Worm (Caenorhabditis elegans) whole organism, L3 larva: ENCODE results near the gene cng-2.

Source experiments
- ama-1 ChIP-seq: fragments of 150-350 bp; optimal IDR thresholded peaks from 2 replicates; lab custom pipeline; 2018
- egl-5 ChIP-seq: fragments of 150-350 bp; optimal IDR thresholded peaks from 2 replicates; lab custom pipeline; 2017; ENCODE audit warnings: missing biosample characterization, missing genetic modification reagents, missing genetic modification characterization, inconsistent platforms
- elt-2 ChIP-seq: sonication (generic microtip); optimal IDR thresholded peaks from 2 replicates; lab custom pipeline; 2016; ENCODE audit warnings: missing genetic modification reagents, mild to moderate bottlenecking, missing genetic modification characterization, missing compliant biosample characterization
- fkh-10 ChIP-seq: sonication (generic microtip); optimal IDR thresholded peaks from 2 replicates; lab custom pipeline; 2017; ENCODE audit warnings: missing biosample characterization, missing genetic modification reagents, missing genetic modification characterization
- fkh-2 ChIP-seq: fragments of 150-350 bp; optimal IDR thresholded peaks from 2 replicates; lab custom pipeline; 2014; ENCODE audit warnings: missing biosample characterization, missing genetic modification reagents, missing genetic modification characterization
- hmg-11 ChIP-seq: sonication (generic microtip); optimal IDR thresholded peaks from 2 replicates; lab custom pipeline; 2016; ENCODE audit warnings: missing genetic modification characterization, missing compliant biosample characterization
- lin-39 ChIP-seq: fragments of 150-350 bp; optimal IDR thresholded peaks from 2 replicates; lab custom pipeline; 2018; ENCODE audit warnings: missing biosample characterization, missing genetic modification reagents, missing genetic modification characterization
- mdl-1 ChIP-seq: fragments of 150-350 bp; optimal IDR thresholded peaks from 2 replicates; lab custom pipeline; 2014; ENCODE audit warnings: missing biosample characterization, missing genetic modification characterization
- nhr-76 ChIP-seq: fragments of 150-350 bp; sonication (generic microtip); optimal IDR thresholded peaks from 5 replicates; lab custom pipeline; 2014; ENCODE audit warnings: missing biosample characterization, missing genetic modification characterization
- nhr-77 ChIP-seq: fragments of 150-350 bp; optimal IDR thresholded peaks from 2 replicates; lab custom pipeline; 2014; ENCODE audit warnings: missing biosample characterization, missing genetic modification characterization
- pha-4 ChIP-seq: fragments of 150-350 bp; optimal IDR thresholded peaks from 2 replicates; lab custom pipeline; 2014; ENCODE audit warnings: missing biosample characterization, missing genetic modification reagents, missing genetic modification characterization
- unc-39 ChIP-seq: sonication (generic microtip); optimal IDR thresholded peaks from 4 replicates; lab custom pipeline; 2017; ENCODE audit warnings: missing biosample characterization, missing genetic modification characterization
- zag-1 ChIP-seq: fragments of 150-350 bp; optimal IDR thresholded peaks from 2 replicates; lab custom pipeline; 2014; ENCODE audit warnings: missing biosample characterization, missing genetic modification characterization

DNA sequence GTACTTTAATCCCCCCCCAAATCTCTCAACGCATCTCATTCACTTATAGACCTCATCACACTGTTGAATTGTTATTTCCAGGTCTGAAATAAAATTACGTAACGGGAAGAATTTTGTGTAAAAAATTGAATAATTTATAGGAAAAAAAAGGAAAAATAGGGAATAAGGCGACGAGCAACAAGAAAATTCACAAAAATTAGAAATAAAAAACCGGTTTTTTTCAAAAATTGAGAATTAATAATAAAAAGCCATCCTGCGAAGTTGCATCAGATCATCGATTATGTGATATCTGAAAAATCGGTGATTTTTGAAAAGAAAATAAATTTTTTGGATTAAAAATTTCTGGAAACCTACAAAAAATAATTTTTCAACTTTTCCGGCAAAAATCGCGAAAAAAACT, 28.1 kb upstream of the cng-2 start:
- TF ChIP-seq ama-1 = no peak
- no peak for TF ChIP-seq hmg-11
- TF ChIP-seq fkh-2 (tag; lab: Kevin White, UChicago) = no peak
- TF ChIP-seq nhr-76 = no peak
- no peak for TF ChIP-seq elt-2 (tag; lab: Kevin White, UChicago)
- TF ChIP-seq fkh-10 (GFP tag; lab: Kevin White, UChicago) = no peak
- TF ChIP-seq pha-4 (tag; lab: Kevin White, UChicago) = no peak
- TF ChIP-seq lin-39 (tag; lab: Kevin White, UChicago) = no peak
- no peak for TF ChIP-seq unc-39 (tag; lab: Kevin White, UChicago)
- no peak for TF ChIP-seq nhr-77 (tag; lab: Kevin White, UChicago)
- TF ChIP-seq egl-5 (tag; lab: Kevin White, UChicago) = no peak
- no peak for TF ChIP-seq zag-1 (tag; lab: Kevin White, UChicago)
- TF ChIP-seq mdl-1 = no peak
